Fruit fly (Drosophila melanogaster) whole organism, prepupa: ENCODE results near the gene CG5958.
A peak's percentile ranks its signal among the peaks of the same experiment; 100 is the strongest.

Experiments
- CG15336 ChIP-seq: fragments of 200-800 bp; sonication (Bioruptor generic); IDR thresholded peaks from 2 replicates; pipeline ENCODE4 v1.3.6; 2022; ENCODE audit warnings: missing biosample characterization, missing genetic modification characterization
- CG6792 ChIP-seq: fragments of 200-800 bp; sonication (Bioruptor generic); optimal IDR thresholded peaks from 3 replicates; lab custom pipeline; 2016; ENCODE audit warnings: missing biosample characterization, missing genetic modification characterization
- CG7368 ChIP-seq: fragments of 200-800 bp; sonication (Bioruptor generic); optimal IDR thresholded peaks from 3 replicates; lab custom pipeline; 2016; ENCODE audit warnings: missing biosample characterization, missing genetic modification characterization
- Eip75B ChIP-seq: fragments of 200-800 bp; sonication (Bioruptor generic); optimal IDR thresholded peaks from 3 replicates; lab custom pipeline; 2016; ENCODE audit warnings: missing biosample characterization, missing genetic modification characterization
- Gug ChIP-seq: fragments of 200-800 bp; sonication (Bioruptor generic); IDR thresholded peaks from 2 replicates; pipeline ENCODE4 v1.3.6; 2022; ENCODE audit warnings: missing biosample characterization, missing genetic modification characterization
- Met ChIP-seq: fragments of 200-800 bp; sonication (Bioruptor generic); optimal IDR thresholded peaks from 3 replicates; lab custom pipeline; 2016; ENCODE audit warnings: missing biosample characterization, missing genetic modification characterization
- achi ChIP-seq: fragments of 200-800 bp; sonication (Bioruptor generic); optimal IDR thresholded peaks from 3 replicates; lab custom pipeline; 2016; ENCODE audit warnings: missing biosample characterization, missing genetic modification characterization
- fd85E ChIP-seq: fragments of 200-800 bp; sonication (Bioruptor generic); optimal IDR thresholded peaks from 3 replicates; lab custom pipeline; 2016; ENCODE audit warnings: missing biosample characterization, missing genetic modification characterization
- pdm3 ChIP-seq: fragments of 200-800 bp; sonication (Bioruptor generic); optimal IDR thresholded peaks from 3 replicates; lab custom pipeline; 2016; ENCODE audit warnings: missing biosample characterization, missing genetic modification characterization
- salr ChIP-seq, 2 experiments: fragments of 200-800 bp; sonication (Bioruptor generic); optimal IDR thresholded peaks; 3 replicates each; lab custom pipeline; 2016 to 2018; ENCODE audit warnings: missing biosample characterization in 2 of 2, missing genetic modification characterization in 2 of 2, mild to moderate bottlenecking in 1 of 2
- spab ChIP-seq: fragments of 200-800 bp; sonication (Bioruptor generic); optimal IDR thresholded peaks from 2 replicates; lab custom pipeline; 2017; ENCODE audit warnings: missing biosample characterization, mild to moderate bottlenecking, missing genetic modification characterization, missing genetic modification reagents
- topi ChIP-seq: fragments of 200-800 bp; sonication (Bioruptor generic); optimal IDR thresholded peaks from 3 replicates; lab custom pipeline; 2016; ENCODE audit warnings: missing biosample characterization, missing genetic modification characterization

DNA sequence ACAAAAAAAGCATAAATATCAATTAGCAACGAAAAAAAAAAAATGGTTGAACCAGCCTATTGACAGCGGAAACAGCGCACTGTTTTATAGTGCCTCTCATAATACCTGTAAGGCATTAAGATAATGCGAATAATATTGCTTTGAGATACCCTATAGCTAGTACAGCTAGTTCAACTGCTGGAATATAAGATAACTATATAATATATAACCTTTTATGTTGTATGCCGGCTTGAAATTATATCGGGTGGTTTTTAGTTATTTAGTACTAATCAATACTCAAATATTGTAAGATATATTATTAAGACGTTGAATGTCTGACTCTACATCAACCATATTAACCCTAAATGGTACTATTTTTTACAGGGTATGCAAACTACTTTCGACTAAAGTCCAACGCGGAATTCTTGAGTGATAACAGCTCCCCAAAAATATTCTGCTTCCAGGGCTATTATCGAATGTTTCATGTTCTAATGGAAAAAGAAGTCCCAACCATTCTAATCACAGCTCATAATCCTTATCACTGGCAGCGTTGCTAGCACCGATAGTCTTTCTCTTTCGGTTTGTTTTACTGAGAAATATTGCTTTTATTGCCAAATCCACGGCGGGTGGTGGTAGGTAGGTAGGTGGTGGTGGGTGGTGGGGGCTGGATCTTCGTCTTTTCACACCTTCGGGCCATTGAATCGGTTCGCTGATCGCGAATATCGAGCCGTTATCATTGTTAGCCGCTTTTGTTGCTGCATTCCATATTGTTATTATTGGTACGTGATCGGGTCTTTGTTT is 831 bp upstream of the CG5958 start:
- TF ChIP-seq fd85E (GFP tag; lab: Kevin White, UChicago) (no peak), pdm3 (GFP tag; lab: Kevin White, UChicago) (no peak), Eip75B (GFP tag; lab: Kevin White, UChicago) (peak; percentile 11), salr (GFP tag; optimal IDR thresholded peaks at IDR 0.05; lab: Kevin White, UChicago) (no peak), achi (peak; percentile 15), spab (GFP tag; lab: Kevin White, UChicago) (no peak), Met (GFP tag; lab: Kevin White, UChicago) (no peak), CG6792 (GFP tag; lab: Kevin White, UChicago) (no peak), Gug (GFP tag; lab: Robert Waterston, UW) (0 out of 2 replicates have a peak, but pooled peaks have one; percentile 8), CG15336 (GFP tag; lab: Robert Waterston, UW) (peak; percentile 61), topi (GFP tag; lab: Kevin White, UChicago) (no peak), CG7368 (GFP tag; lab: Kevin White, UChicago) (no peak)
